Fruit fly (Drosophila melanogaster) whole organism, embryonic: ENCODE measurements around the gene CG14646.

Experiments
- Asciz ChIP-seq: fragments of 200-800 bp; sonication (Bioruptor generic); optimal IDR thresholded peaks from 2 replicates; lab custom pipeline; 2017; ENCODE audit warnings: missing biosample characterization, mild to moderate bottlenecking, missing genetic modification characterization, missing genetic modification reagents
- CG10147 ChIP-seq: fragments of 200-800 bp; sonication (Bioruptor generic); optimal IDR thresholded peaks from 2 replicates; lab custom pipeline; 2019; ENCODE audit warnings: missing biosample characterization, mild to moderate bottlenecking, missing genetic modification characterization, moderate library complexity
- CG10267 ChIP-seq: fragments of 200-800 bp; sonication (Bioruptor generic); optimal IDR thresholded peaks from 2 replicates; lab custom pipeline; 2018; ENCODE audit warnings: missing biosample characterization, mild to moderate bottlenecking, missing genetic modification characterization, moderate library complexity
- CG10543 ChIP-seq: fragments of 200-800 bp; sonication (Bioruptor generic); optimal IDR thresholded peaks from 3 replicates; lab custom pipeline; 2017; ENCODE audit warnings: missing biosample characterization, mild to moderate bottlenecking, missing genetic modification characterization, moderate library complexity
- CG11398 ChIP-seq: fragments of 200-800 bp; sonication (Bioruptor generic); optimal IDR thresholded peaks from 2 replicates; lab custom pipeline; 2016; ENCODE audit warnings: missing biosample characterization, missing genetic modification characterization
- CG11560 ChIP-seq: fragments of 200-800 bp; sonication (Bioruptor generic); IDR thresholded peaks from 3 replicates; pipeline ENCODE4 v1.3.6; 2022; ENCODE audit warnings: missing biosample characterization, missing genetic modification characterization
- CG12155 ChIP-seq: fragments of 200-800 bp; sonication (Bioruptor generic); optimal IDR thresholded peaks from 3 replicates; lab custom pipeline; 2016; ENCODE audit warnings: missing biosample characterization, missing genetic modification characterization
- CG13424 ChIP-seq: fragments of 200-800 bp; sonication (Bioruptor generic); optimal IDR thresholded peaks from 2 replicates; lab custom pipeline; 2019; ENCODE audit warnings: missing biosample characterization, mild to moderate bottlenecking, missing genetic modification characterization, moderate library complexity
- CG14014 ChIP-seq: fragments of 200-800 bp; sonication (Bioruptor generic); IDR thresholded peaks from 2 replicates; pipeline ENCODE4 v1.3.6; 2022; ENCODE audit warnings: missing biosample characterization, missing genetic modification characterization
- CG14441 ChIP-seq: fragments of 200-800 bp; sonication (Bioruptor generic); IDR thresholded peaks from 2 replicates; pipeline ENCODE4 v1.3.6; 2022; ENCODE audit warnings: missing biosample characterization, missing genetic modification characterization
- CG15269 ChIP-seq: fragments of 200-800 bp; sonication (Bioruptor generic); optimal IDR thresholded peaks from 2 replicates; lab custom pipeline; 2018; ENCODE audit warnings: missing biosample characterization, mild to moderate bottlenecking, missing genetic modification characterization, moderate library complexity
- CG17612 ChIP-seq: fragments of 200-800 bp; sonication (Bioruptor generic); IDR thresholded peaks from 2 replicates; pipeline ENCODE4 v1.3.6; 2022; ENCODE audit warnings: missing biosample characterization, missing genetic modification characterization
- CG18476 ChIP-seq: fragments of 200-800 bp; sonication (Bioruptor generic); optimal IDR thresholded peaks from 2 replicates; lab custom pipeline; 2016; ENCODE audit warnings: missing biosample characterization, mild to moderate bottlenecking, missing genetic modification characterization
- CG31365 ChIP-seq: fragments of 200-800 bp; sonication (Bioruptor generic); optimal IDR thresholded peaks from 2 replicates; lab custom pipeline; 2018; ENCODE audit warnings: missing biosample characterization, mild to moderate bottlenecking, missing genetic modification characterization
- CG6272 ChIP-seq: fragments of 200-800 bp; sonication (Bioruptor generic); IDR thresholded peaks from 2 replicates; pipeline ENCODE4 v1.3.6; 2022; ENCODE audit warnings: missing biosample characterization, missing genetic modification characterization
- CG6683 ChIP-seq: fragments of 200-800 bp; sonication (Bioruptor generic); optimal IDR thresholded peaks from 2 replicates; lab custom pipeline; 2017; ENCODE audit warnings: missing biosample characterization, mild to moderate bottlenecking, missing genetic modification characterization, missing genetic modification reagents
- CG7271 ChIP-seq: fragments of 200-800 bp; sonication (Bioruptor generic); optimal IDR thresholded peaks from 2 replicates; lab custom pipeline; 2018; ENCODE audit warnings: missing biosample characterization, mild to moderate bottlenecking, missing genetic modification characterization, moderate library complexity
- CG7357 ChIP-seq: fragments of 200-800 bp; sonication (Bioruptor generic); IDR thresholded peaks from 3 replicates; pipeline ENCODE4 v1.3.6; 2022; ENCODE audit warnings: missing biosample characterization, missing genetic modification characterization
- CG7745 ChIP-seq: fragments of 200-800 bp; sonication (Bioruptor generic); optimal IDR thresholded peaks from 2 replicates; lab custom pipeline; 2018; ENCODE audit warnings: missing biosample characterization, mild to moderate bottlenecking, missing genetic modification characterization, moderate library complexity
- CG9817 ChIP-seq: fragments of 200-800 bp; sonication (Bioruptor generic); optimal IDR thresholded peaks from 2 replicates; lab custom pipeline; 2018; ENCODE audit warnings: missing biosample characterization, mild to moderate bottlenecking, missing genetic modification characterization, moderate library complexity
- Chrac-16 ChIP-seq: fragments of 200-800 bp; sonication (Bioruptor generic); optimal IDR thresholded peaks from 3 replicates; lab custom pipeline; 2016; ENCODE audit warnings: missing biosample characterization, missing genetic modification characterization
- Deaf1 ChIP-seq: fragments of 200-800 bp; optimal IDR thresholded peaks from 3 replicates; lab custom pipeline; 2019; ENCODE audit warnings: missing biosample characterization, mild to moderate bottlenecking, missing genetic modification characterization, moderate library complexity
- Dref ChIP-seq: fragments of 200-800 bp; sonication (Bioruptor generic); IDR thresholded peaks from 2 replicates; pipeline ENCODE4 v1.3.6; 2022; ENCODE audit warnings: missing biosample characterization, missing genetic modification characterization
- E2f2 ChIP-seq: fragments of 200-800 bp; sonication (Bioruptor generic); IDR thresholded peaks from 2 replicates; pipeline ENCODE4 v1.3.6; 2022; ENCODE audit warnings: missing biosample characterization, missing genetic modification characterization
- Fer1 ChIP-seq: fragments of 200-800 bp; sonication (Bioruptor generic); optimal IDR thresholded peaks from 2 replicates; lab custom pipeline; 2017; ENCODE audit warnings: missing biosample characterization, mild to moderate bottlenecking, missing genetic modification characterization
- Gsc ChIP-seq: fragments of 200-800 bp; sonication (Bioruptor generic); IDR thresholded peaks from 2 replicates; pipeline ENCODE4 v1.3.6; 2022; ENCODE audit warnings: missing biosample characterization, missing genetic modification characterization
- Jarid2 ChIP-seq: fragments of 200-800 bp; sonication (Bioruptor generic); optimal IDR thresholded peaks from 3 replicates; lab custom pipeline; 2017; ENCODE audit warnings: mild to moderate bottlenecking, missing biosample characterization, missing genetic modification reagents, missing genetic modification characterization
- Ptx1 ChIP-seq: fragments of 200-800 bp; sonication (Bioruptor generic); IDR thresholded peaks from 2 replicates; pipeline ENCODE4 v1.3.6; 2022; ENCODE audit warnings: missing biosample characterization, missing genetic modification characterization
- Spps ChIP-seq: fragments of 200-800 bp; sonication (Bioruptor generic); optimal IDR thresholded peaks from 2 replicates; lab custom pipeline; 2018; ENCODE audit warnings: missing biosample characterization, mild to moderate bottlenecking, missing genetic modification characterization
- TFAM ChIP-seq: fragments of 200-800 bp; sonication (Bioruptor generic); optimal IDR thresholded peaks from 2 replicates; lab custom pipeline; 2017; ENCODE audit warnings: missing biosample characterization, missing genetic modification characterization, inconsistent platforms
- Xbp1 ChIP-seq: fragments of 200-800 bp; sonication (Bioruptor generic); optimal IDR thresholded peaks from 3 replicates; lab custom pipeline; 2016; ENCODE audit warnings: missing biosample characterization, mild to moderate bottlenecking, missing genetic modification characterization
- al ChIP-seq: fragments of 200-800 bp; sonication (Bioruptor generic); IDR thresholded peaks from 2 replicates; pipeline ENCODE4 v1.3.6; 2022; ENCODE audit warnings: missing biosample characterization, missing genetic modification characterization
- ase ChIP-seq: fragments of 200-800 bp; sonication (Bioruptor generic); IDR thresholded peaks from 3 replicates; pipeline ENCODE4 v1.3.6; 2022; ENCODE audit warnings: missing biosample characterization, missing genetic modification characterization
- ato ChIP-seq: fragments of 200-800 bp; sonication (Bioruptor generic); IDR thresholded peaks from 2 replicates; pipeline ENCODE4 v1.3.6; 2022; ENCODE audit warnings: missing biosample characterization, missing genetic modification characterization; ENCODE audit not compliant: partially characterized antibody
- bowl ChIP-seq: fragments of 200-800 bp; sonication (Bioruptor generic); IDR thresholded peaks from 2 replicates; pipeline ENCODE4 v1.3.6; 2022; ENCODE audit warnings: missing biosample characterization, missing genetic modification characterization
- bsh ChIP-seq, 2 experiments: fragments of 200-800 bp; sonication (Bioruptor generic); optimal IDR thresholded peaks; 2 replicates each; lab custom pipeline; 2017 to 2018; ENCODE audit warnings: mild to moderate bottlenecking in 2 of 2, missing biosample characterization in 2 of 2, missing genetic modification characterization in 2 of 2, moderate library complexity in 1 of 2
- cas ChIP-seq: fragments of 200-800 bp; sonication (Bioruptor generic); IDR thresholded peaks from 2 replicates; pipeline ENCODE4 v1.3.6; 2022; ENCODE audit warnings: missing biosample characterization, missing genetic modification characterization
- chn ChIP-seq: fragments of 200-800 bp; sonication (Bioruptor generic); optimal IDR thresholded peaks from 2 replicates; lab custom pipeline; 2016; ENCODE audit warnings: missing biosample characterization, missing genetic modification characterization
- corto ChIP-seq: fragments of 200-800 bp; sonication (Bioruptor generic); optimal IDR thresholded peaks from 2 replicates; lab custom pipeline; 2016; ENCODE audit warnings: missing biosample characterization, mild to moderate bottlenecking, missing genetic modification characterization, moderate library complexity
- dpn ChIP-seq, 2 experiments: fragments of 200-800 bp; sonication (Bioruptor generic); optimal IDR thresholded peaks; 3 replicates each; lab custom pipeline; 2016; ENCODE audit warnings: missing biosample characterization in 2 of 2, missing genetic modification characterization in 2 of 2
- eve ChIP-seq, 2 experiments: fragments of >200 bp; optimal IDR thresholded peaks; 2 replicates each; lab custom pipeline; 2017; ENCODE audit warnings: missing biosample characterization in 2 of 2, missing genetic modification characterization in 2 of 2
- fd102C ChIP-seq: fragments of 200-800 bp; sonication (Bioruptor generic); optimal IDR thresholded peaks from 2 replicates; lab custom pipeline; 2018; ENCODE audit warnings: missing biosample characterization, mild to moderate bottlenecking, missing genetic modification characterization, moderate library complexity
- lilli ChIP-seq: fragments of 200-800 bp; sonication (Bioruptor generic); optimal IDR thresholded peaks from 3 replicates; lab custom pipeline; 2016; ENCODE audit warnings: missing biosample characterization, missing genetic modification characterization
- nau ChIP-seq: fragments of 200-800 bp; sonication (Bioruptor generic); optimal IDR thresholded peaks from 3 replicates; lab custom pipeline; 2017; ENCODE audit warnings: missing biosample characterization, mild to moderate bottlenecking, missing genetic modification characterization, missing genetic modification reagents
- org-1 ChIP-seq: fragments of 200-800 bp; sonication (Bioruptor generic); optimal IDR thresholded peaks from 2 replicates; lab custom pipeline; 2017; ENCODE audit warnings: missing biosample characterization, missing genetic modification characterization
- rib ChIP-seq: fragments of 200-800 bp; sonication (Bioruptor generic); IDR thresholded peaks from 2 replicates; pipeline ENCODE4 v1.3.6; 2022; ENCODE audit warnings: missing biosample characterization, missing genetic modification characterization
- run ChIP-seq: fragments of 200-800 bp; sonication (Bioruptor generic); optimal IDR thresholded peaks from 3 replicates; lab custom pipeline; 2018; ENCODE audit warnings: missing biosample characterization, mild to moderate bottlenecking, missing genetic modification characterization
- sens ChIP-seq: fragments of 200-800 bp; sonication (Bioruptor generic); peaks from one replicate; lab custom pipeline; 2016; ENCODE audit warnings: missing biosample characterization, missing genetic modification characterization
- shn ChIP-seq: fragments of 200-800 bp; sonication (Bioruptor generic); optimal IDR thresholded peaks from 3 replicates; lab custom pipeline; 2016; ENCODE audit warnings: missing biosample characterization, missing genetic modification characterization
- sr ChIP-seq: fragments of 200-800 bp; sonication (Bioruptor generic); IDR thresholded peaks from 3 replicates; pipeline ENCODE4 v1.3.6; 2022; ENCODE audit warnings: missing biosample characterization, missing genetic modification characterization
- stwl ChIP-seq: fragments of 200-800 bp; sonication (Bioruptor generic); optimal IDR thresholded peaks from 3 replicates; lab custom pipeline; 2018; ENCODE audit warnings: missing biosample characterization, mild to moderate bottlenecking, missing genetic modification characterization, moderate library complexity
- zfh2 ChIP-seq: fragments of 200-800 bp; sonication (Bioruptor generic); optimal IDR thresholded peaks from 2 replicates; lab custom pipeline; 2016; ENCODE audit warnings: missing biosample characterization, missing genetic modification characterization

CG14646 gene

DNA sequence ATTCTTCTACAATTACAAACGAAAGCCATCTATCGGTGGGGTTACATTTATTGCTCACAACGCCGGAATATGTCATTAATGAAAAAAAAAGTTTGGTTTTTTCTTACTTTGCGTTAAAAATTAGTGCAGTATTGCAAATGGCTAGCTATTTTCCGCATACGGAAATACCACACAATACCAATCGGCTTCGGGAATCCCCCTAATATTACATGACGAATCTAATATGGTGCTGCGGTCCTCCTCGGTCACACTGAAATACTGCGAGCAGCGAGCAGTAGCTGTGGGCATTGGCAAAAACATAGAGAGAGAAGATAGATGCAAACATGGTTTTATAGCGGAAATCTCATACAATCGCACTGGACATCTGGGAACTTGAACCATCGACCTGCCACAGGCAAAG lies 2.7 kb upstream of the CG14646 start, which contains the start of gene tub (continued):
- TF ChIP-seq Dref (GFP tag; lab: Robert Waterston, UW) (peak; percentile 47), al (GFP tag; lab: Robert Waterston, UW) (no peak), CG18476 (no peak), lilli (peak; percentile 69), corto (GFP tag; lab: Kevin White, UChicago) (no peak), Chrac-16 (peak; percentile 31), CG6683 (GFP tag; lab: Kevin White, UChicago) (no peak), dpn (GFP tag; optimal IDR thresholded peaks at IDR 0.05; lab: Kevin White, UChicago) (peak; percentile 33 to 56), CG14014 (GFP tag; lab: Robert Waterston, UW) (peak; percentile 40; the same call in 1 of the 2 replicates), CG10147 (no peak), eve (GFP tag; optimal IDR thresholded peaks at IDR 0.05; lab: Kevin White, UChicago) (no peak), Ptx1 (no peak), TFAM (GFP tag; lab: Kevin White, UChicago) (no peak), shn (GFP tag; lab: Kevin White, UChicago) (peak; percentile 31), CG6272 (GFP tag; lab: Robert Waterston, UW) (no peak), CG7357 (GFP tag; lab: Robert Waterston, UW) (no peak), sens (GFP tag; lab: Kevin White, UChicago) (peak; percentile 91), CG15269 (tag; lab: Kevin White, UChicago) (no peak), CG11560 (tag; lab: Robert Waterston, UW) (no peak), Fer1 (GFP tag; lab: Kevin White, UChicago) (peak; percentile 16), CG9817 (no peak), Xbp1 (GFP tag; lab: Kevin White, UChicago) (peak; percentile 63), ase (no peak), Gsc (no peak), CG31365 (tag; lab: Kevin White, UChicago) (no peak), CG10267 (tag; lab: Kevin White, UChicago) (peak; percentile 53), CG17612 (GFP tag; lab: Robert Waterston, UW) (no peak), CG12155 (GFP tag; lab: Kevin White, UChicago) (peak; percentile 36), Asciz (no peak), org-1 (GFP tag; lab: Kevin White, UChicago) (no peak), Jarid2 (GFP tag; lab: Kevin White, UChicago) (no peak), CG7271 (tag; lab: Kevin White, UChicago) (no peak), sr (GFP tag; lab: Robert Waterston, UW) (no peak), CG13424 (peak; percentile 24), bowl (GFP tag; lab: Robert Waterston, UW) (no peak), CG11398 (GFP tag; lab: Kevin White, UChicago) (peak; percentile 30), Deaf1 (tag; lab: Kevin White, UChicago) (no peak), cas (GFP tag; lab: Robert Waterston, UW) (no peak), ato (GFP tag; lab: Robert Waterston, UW) (no peak), stwl (peak; percentile 73), Spps (tag; lab: Kevin White, UChicago) (no peak), fd102C (no peak), CG7745 (tag; lab: Kevin White, UChicago) (no peak), chn (GFP tag; lab: Kevin White, UChicago) (peak; percentile 1), run (tag; lab: Kevin White, UChicago) (no peak), rib (no peak), bsh (GFP tag; optimal IDR thresholded peaks at IDR 0.05; lab: Kevin White, UChicago) (peak in 1 of 2 experiments; percentile 26), CG10543 (GFP tag; lab: Kevin White, UChicago) (peak; percentile 22), zfh2 (peak; percentile 25), CG14441 (peak; percentile 31; the same call in 1 of the 2 replicates), E2f2 (GFP tag; lab: Robert Waterston, UW) (peak; percentile 43; the same call in 1 of the 2 replicates), nau (GFP tag; lab: Kevin White, UChicago) (no peak)
